Worm (Caenorhabditis elegans) whole organism, L3 larva: Measurements from ENCODE around the gene xbx-5.

ENCODE experiments used
- ZK546.5 ChIP-seq: sonication (generic microtip); optimal IDR thresholded peaks from 2 replicates; lab custom pipeline; 2017; ENCODE audit warnings: missing biosample characterization, missing genetic modification characterization
- aly-2 ChIP-seq: fragments of 150-350 bp; optimal IDR thresholded peaks from 2 replicates; lab custom pipeline; 2014; ENCODE audit warnings: missing biosample characterization, missing genetic modification characterization
- ama-1 ChIP-seq: fragments of 150-350 bp; optimal IDR thresholded peaks from 2 replicates; lab custom pipeline; 2018
- ceh-28 ChIP-seq: fragments of 150-350 bp; optimal IDR thresholded peaks from 2 replicates; lab custom pipeline; 2014; ENCODE audit warnings: missing biosample characterization, missing genetic modification reagents, missing genetic modification characterization
- ceh-82 ChIP-seq: fragments of 150-350 bp; optimal IDR thresholded peaks from 2 replicates; lab custom pipeline; 2014; ENCODE audit warnings: missing biosample characterization, missing genetic modification characterization
- ceh-9 ChIP-seq: sonication (generic microtip); optimal IDR thresholded peaks from 2 replicates; lab custom pipeline; 2018; ENCODE audit warnings: missing biosample characterization, missing genetic modification characterization
- daf-12 ChIP-seq: fragments of 150-350 bp; optimal IDR thresholded peaks from 2 replicates; lab custom pipeline; 2014; ENCODE audit warnings: missing biosample characterization, missing genetic modification reagents, missing genetic modification characterization
- egl-27 ChIP-seq: sonication (generic microtip); optimal IDR thresholded peaks from 4 replicates; lab custom pipeline; 2017; ENCODE audit warnings: missing biosample characterization, missing genetic modification reagents, missing genetic modification characterization
- egl-5 ChIP-seq: fragments of 150-350 bp; optimal IDR thresholded peaks from 2 replicates; lab custom pipeline; 2017; ENCODE audit warnings: missing biosample characterization, missing genetic modification reagents, missing genetic modification characterization, inconsistent platforms
- elt-1 ChIP-seq: fragments of 150-350 bp; optimal IDR thresholded peaks from 2 replicates; lab custom pipeline; 2014; ENCODE audit warnings: missing biosample characterization, missing genetic modification characterization
- elt-2 ChIP-seq: sonication (generic microtip); optimal IDR thresholded peaks from 2 replicates; lab custom pipeline; 2016; ENCODE audit warnings: missing genetic modification reagents, mild to moderate bottlenecking, missing genetic modification characterization, missing compliant biosample characterization
- elt-3 ChIP-seq, 3 experiments: fragments of 150-350 bp in 1 of 3; sonication (generic microtip) in 2 of 3; optimal IDR thresholded peaks; 2 replicates in 2 of 3; 4 replicates in 1 of 3; lab custom pipeline; 2014 to 2017; ENCODE audit warnings: missing biosample characterization in 3 of 3, missing genetic modification characterization in 3 of 3
- eor-1 ChIP-seq, 2 experiments: fragments of 150-350 bp; optimal IDR thresholded peaks; 2 replicates each; lab custom pipeline; 2014 to 2018; ENCODE audit warnings: missing biosample characterization in 2 of 2, missing genetic modification characterization in 2 of 2
- fkh-10 ChIP-seq: sonication (generic microtip); optimal IDR thresholded peaks from 2 replicates; lab custom pipeline; 2017; ENCODE audit warnings: missing biosample characterization, missing genetic modification reagents, missing genetic modification characterization
- fkh-2 ChIP-seq: fragments of 150-350 bp; optimal IDR thresholded peaks from 2 replicates; lab custom pipeline; 2014; ENCODE audit warnings: missing biosample characterization, missing genetic modification reagents, missing genetic modification characterization
- fos-1 ChIP-seq: fragments of 150-350 bp; optimal IDR thresholded peaks from 2 replicates; lab custom pipeline; 2014; ENCODE audit warnings: missing biosample characterization, missing genetic modification characterization
- hmg-11 ChIP-seq: sonication (generic microtip); optimal IDR thresholded peaks from 2 replicates; lab custom pipeline; 2016; ENCODE audit warnings: missing genetic modification characterization, missing compliant biosample characterization
- jun-1 ChIP-seq: fragments of 150-350 bp; optimal IDR thresholded peaks from 2 replicates; lab custom pipeline; 2014; ENCODE audit warnings: missing biosample characterization, missing genetic modification reagents, missing genetic modification characterization
- lin-15B ChIP-seq: fragments of 150-350 bp; optimal IDR thresholded peaks from 2 replicates; lab custom pipeline; 2014; ENCODE audit warnings: missing biosample characterization, missing genetic modification characterization
- lin-39 ChIP-seq: fragments of 150-350 bp; optimal IDR thresholded peaks from 2 replicates; lab custom pipeline; 2018; ENCODE audit warnings: missing biosample characterization, missing genetic modification reagents, missing genetic modification characterization
- nfya-1 ChIP-seq: sonication (generic microtip); optimal IDR thresholded peaks from 2 replicates; lab custom pipeline; 2017; ENCODE audit warnings: missing genetic modification characterization, mild to moderate bottlenecking, missing compliant biosample characterization, antibody characterized with exemption, moderate library complexity; ENCODE audit not compliant: insufficient read depth
- nhr-11 ChIP-seq: fragments of 150-350 bp; optimal IDR thresholded peaks from 2 replicates; lab custom pipeline; 2014; ENCODE audit warnings: missing biosample characterization, missing genetic modification characterization
- nhr-12 ChIP-seq: fragments of 150-350 bp; optimal IDR thresholded peaks from 2 replicates; lab custom pipeline; 2014; ENCODE audit warnings: missing biosample characterization, missing genetic modification characterization
- nhr-23 ChIP-seq: fragments of 150-350 bp; optimal IDR thresholded peaks from 2 replicates; lab custom pipeline; 2014; ENCODE audit warnings: missing biosample characterization, missing genetic modification reagents, missing genetic modification characterization
- nhr-237 ChIP-seq: fragments of 150-350 bp; optimal IDR thresholded peaks from 2 replicates; lab custom pipeline; 2014; ENCODE audit warnings: missing biosample characterization, missing genetic modification characterization
- nhr-25 ChIP-seq: sonication (generic microtip); optimal IDR thresholded peaks from 2 replicates; lab custom pipeline; 2017; ENCODE audit warnings: missing biosample characterization, missing genetic modification characterization
- nhr-43 ChIP-seq: sonication (generic microtip); optimal IDR thresholded peaks from 2 replicates; lab custom pipeline; 2016; ENCODE audit warnings: mild to moderate bottlenecking, missing genetic modification characterization, missing compliant biosample characterization; ENCODE audit not compliant: poor library complexity, severe bottlenecking
- nhr-67 ChIP-seq: fragments of 150-350 bp; optimal IDR thresholded peaks from 2 replicates; lab custom pipeline; 2014; ENCODE audit warnings: missing biosample characterization, missing genetic modification characterization
- nhr-76 ChIP-seq: fragments of 150-350 bp; sonication (generic microtip); optimal IDR thresholded peaks from 5 replicates; lab custom pipeline; 2014; ENCODE audit warnings: missing biosample characterization, missing genetic modification characterization
- pha-4 ChIP-seq: fragments of 150-350 bp; optimal IDR thresholded peaks from 2 replicates; lab custom pipeline; 2014; ENCODE audit warnings: missing biosample characterization, missing genetic modification reagents, missing genetic modification characterization
- pqm-1 ChIP-seq: fragments of 150-350 bp; optimal IDR thresholded peaks from 2 replicates; lab custom pipeline; 2017; ENCODE audit warnings: missing biosample characterization, missing genetic modification characterization, inconsistent platforms
- sea-2 ChIP-seq: fragments of 150-350 bp; sonication (generic microtip); optimal IDR thresholded peaks from 4 replicates; lab custom pipeline; 2014; ENCODE audit warnings: missing biosample characterization, missing genetic modification reagents, missing genetic modification characterization
- snpc-4 ChIP-seq: fragments of 150-350 bp; optimal IDR thresholded peaks from 2 replicates; lab custom pipeline; 2014; ENCODE audit warnings: missing biosample characterization, missing genetic modification characterization
- tbx-2 ChIP-seq: sonication (generic microtip); optimal IDR thresholded peaks from 2 replicates; lab custom pipeline; 2016; ENCODE audit warnings: mild to moderate bottlenecking, missing genetic modification characterization, missing compliant biosample characterization
- unc-39 ChIP-seq: sonication (generic microtip); optimal IDR thresholded peaks from 4 replicates; lab custom pipeline; 2017; ENCODE audit warnings: missing biosample characterization, missing genetic modification characterization
- unc-62 ChIP-seq: fragments of 150-350 bp; sonication (generic microtip); optimal IDR thresholded peaks from 4 replicates; lab custom pipeline; 2014; ENCODE audit warnings: missing biosample characterization, missing genetic modification reagents, missing genetic modification characterization
- zag-1 ChIP-seq: fragments of 150-350 bp; optimal IDR thresholded peaks from 2 replicates; lab custom pipeline; 2014; ENCODE audit warnings: missing biosample characterization, missing genetic modification characterization
- ztf-11 ChIP-seq: fragments of 150-350 bp; optimal IDR thresholded peaks from 2 replicates; lab custom pipeline; 2014; ENCODE audit warnings: missing biosample characterization, missing genetic modification characterization
- ztf-4 ChIP-seq: fragments of 150-350 bp; optimal IDR thresholded peaks from 2 replicates; lab custom pipeline; 2014; ENCODE audit warnings: missing biosample characterization, missing genetic modification characterization

The xbx-5 gene

DNA sequence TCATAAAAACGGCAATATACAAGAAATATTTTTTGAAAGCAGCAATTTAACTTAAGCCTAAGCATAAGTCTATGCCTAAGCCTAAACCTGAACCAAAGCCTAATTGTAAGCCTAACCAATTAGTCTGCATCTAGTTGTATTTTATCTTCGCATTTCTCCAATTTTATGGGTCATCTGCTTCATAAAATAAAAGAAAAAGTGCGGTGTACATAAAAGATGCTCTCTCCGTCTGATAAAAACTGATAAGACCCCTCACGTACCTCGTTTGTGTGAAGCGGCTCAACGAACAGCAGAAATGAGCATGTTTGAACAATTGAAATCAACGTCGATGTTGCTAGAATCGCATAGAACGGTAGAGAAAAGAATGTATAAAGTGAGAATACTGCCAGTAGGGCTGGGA is 19.2 kb downstream of the xbx-5 start:
- no peak for TF ChIP-seq nhr-25 (tag; lab: Kevin White, UChicago)
- peak; percentile 64 for TF ChIP-seq elt-2 (tag; lab: Kevin White, UChicago)
- no peak for TF ChIP-seq nhr-67 (tag; lab: Kevin White, UChicago)
- TF ChIP-seq pha-4: peak; percentile 14
- TF ChIP-seq pqm-1 (tag; lab: Kevin White, UChicago): peak; percentile 53
- TF ChIP-seq hmg-11 (tag; lab: Kevin White, UChicago): no peak
- no peak for TF ChIP-seq ama-1 (lab: Kevin White, UChicago)
- TF ChIP-seq, all 47 proteins: peak for 3

DNA sequence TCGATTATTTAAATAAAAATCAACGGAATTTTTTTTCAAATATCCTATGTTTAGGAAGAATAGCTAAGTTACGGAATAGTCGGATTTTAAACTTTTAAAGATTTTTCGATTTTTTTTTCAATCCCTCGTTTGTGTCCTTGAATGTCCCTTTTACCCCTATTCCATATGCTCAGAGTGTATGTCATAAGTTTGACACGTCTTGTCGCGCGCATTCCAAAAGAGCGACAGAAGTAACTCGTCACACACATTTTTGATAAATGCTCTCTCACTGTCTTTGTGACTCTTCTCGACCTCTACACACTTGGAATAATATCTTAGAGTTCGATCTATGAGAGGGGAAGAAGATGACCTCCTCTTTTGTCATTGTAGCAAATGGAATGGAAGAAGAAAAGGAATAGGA is 20.4 kb downstream of the xbx-5 start:
- no peak for TF ChIP-seq egl-5 (tag; lab: Kevin White, UChicago)
- no peak for TF ChIP-seq snpc-4 (tag; lab: Kevin White, UChicago)
- TF ChIP-seq elt-1 (tag; lab: Kevin White, UChicago): peak; percentile 49
- peak; percentile 30 for TF ChIP-seq lin-39
- no peak for TF ChIP-seq unc-39 (tag; lab: Kevin White, UChicago)
- no peak for TF ChIP-seq nhr-12 (tag; lab: Kevin White, UChicago)

ce11 chrIII:3782853-3783252 is 21.4 kb downstream of the xbx-5 start:
- no peak for TF ChIP-seq fkh-10 (GFP tag; lab: Kevin White, UChicago)
- TF ChIP-seq lin-39: peak; percentile 19
- no peak for TF ChIP-seq ztf-11 (tag; lab: Kevin White, UChicago)
- peak; percentile 50 for TF ChIP-seq nhr-11 (tag; lab: Kevin White, UChicago)
- TF ChIP-seq tbx-2 (tag; lab: Kevin White, UChicago): no peak
- TF ChIP-seq eor-1 (tag; optimal IDR thresholded peaks at IDR 0.05; lab: Kevin White, UChicago): no peak
- TF ChIP-seq nfya-1: peak; percentile 61
- no peak for TF ChIP-seq nhr-76 (tag; lab: Kevin White, UChicago)
- no peak for TF ChIP-seq ZK546.5 (tag; lab: Kevin White, UChicago)
- no peak for TF ChIP-seq sea-2
- no peak for TF ChIP-seq ceh-28 (tag; lab: Kevin White, UChicago)
- TF ChIP-seq egl-27 (tag; lab: Kevin White, UChicago): no peak
- TF ChIP-seq, all 47 proteins: peak for 3

ce11 chrIII:3781827-3782226 is 22.4 kb downstream of the xbx-5 start:
- TF ChIP-seq eor-1 (tag; optimal IDR thresholded peaks at IDR 0.05; lab: Kevin White, UChicago): no peak
- peak; percentile 28 for TF ChIP-seq nfya-1
- TF ChIP-seq lin-39: no peak
- no peak for TF ChIP-seq ceh-82 (tag; lab: Kevin White, UChicago)
- TF ChIP-seq pqm-1 (tag; lab: Kevin White, UChicago): no peak
- TF ChIP-seq fos-1 (tag; lab: Kevin White, UChicago): no peak
- peak; percentile 55 for TF ChIP-seq egl-5 (tag; lab: Kevin White, UChicago)

ce11 chrIII:3774550-3774949 is 29.7 kb downstream of the xbx-5 start:
- TF ChIP-seq fkh-10 (GFP tag; lab: Kevin White, UChicago): no peak
- TF ChIP-seq ceh-9 (tag; lab: Kevin White, UChicago): no peak
- TF ChIP-seq nfya-1: no peak
- TF ChIP-seq nhr-25 (tag; lab: Kevin White, UChicago): peak; percentile 25
- TF ChIP-seq egl-5 (tag; lab: Kevin White, UChicago): no peak
- no peak for TF ChIP-seq nhr-237 (tag; lab: Kevin White, UChicago)
- no peak for TF ChIP-seq sea-2
- TF ChIP-seq unc-62 (GFP tag; lab: Kevin White, UChicago): peak; percentile 13
- TF ChIP-seq nhr-76 (tag; lab: Kevin White, UChicago): no peak
- no peak for TF ChIP-seq fkh-2 (tag; lab: Kevin White, UChicago)
- no peak for TF ChIP-seq nhr-11 (tag; lab: Kevin White, UChicago)
- TF ChIP-seq nhr-67 (tag; lab: Kevin White, UChicago): no peak
- no peak for TF ChIP-seq aly-2 (tag; lab: Kevin White, UChicago)
- TF ChIP-seq tbx-2 (tag; lab: Kevin White, UChicago): no peak
- TF ChIP-seq unc-39 (tag; lab: Kevin White, UChicago): no peak
- no peak for TF ChIP-seq ceh-28 (tag; lab: Kevin White, UChicago)
- no peak for TF ChIP-seq ztf-4 (tag; lab: Kevin White, UChicago)

DNA sequence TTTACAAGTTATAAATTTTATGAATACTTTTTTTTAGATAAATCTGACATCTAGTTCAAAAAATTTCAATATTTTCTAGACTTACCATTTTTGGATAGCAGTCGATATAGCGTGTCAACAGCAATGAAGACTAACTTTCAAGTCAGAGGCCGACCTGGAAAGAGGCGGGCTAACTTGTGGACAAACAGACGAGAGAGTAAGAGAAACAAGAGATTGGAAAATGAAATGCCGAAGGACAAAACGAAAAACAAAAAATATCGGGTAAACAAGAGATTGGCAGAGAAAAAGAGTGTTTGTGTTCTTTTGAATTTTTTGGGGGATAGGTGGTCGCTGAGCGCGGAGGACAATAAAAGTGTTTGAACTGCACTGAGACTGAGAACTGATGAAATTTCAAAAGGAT is 31.1 kb downstream of the xbx-5 start, which contains the start of gene lec-4:
lec-4 (minus strand) TSS at position 154 of the 400 bp plus-strand sequence.
- peak; percentile 65 for TF ChIP-seq nfya-1
- no peak for TF ChIP-seq zag-1 (tag; lab: Kevin White, UChicago)
- TF ChIP-seq nhr-23 (tag; lab: Kevin White, UChicago): peak; percentile 70
- no peak for TF ChIP-seq nhr-43
- TF ChIP-seq snpc-4 (tag; lab: Kevin White, UChicago): peak; percentile 44
- TF ChIP-seq ceh-82 (tag; lab: Kevin White, UChicago): no peak
- peak; percentile 15 for TF ChIP-seq lin-39
- peak; percentile 72 for TF ChIP-seq egl-5 (tag; lab: Kevin White, UChicago)
- peak; percentile 25 for TF ChIP-seq ceh-28 (tag; lab: Kevin White, UChicago)
- peak; percentile 97 for TF ChIP-seq pha-4
- TF ChIP-seq lin-15B (tag; lab: Kevin White, UChicago): peak; percentile 49
- TF ChIP-seq elt-1 (tag; lab: Kevin White, UChicago): peak; percentile 9
- no peak for TF ChIP-seq fkh-2 (tag; lab: Kevin White, UChicago)
- no peak for TF ChIP-seq daf-12 (tag; lab: Kevin White, UChicago)
- TF ChIP-seq aly-2 (tag; lab: Kevin White, UChicago): no peak
- TF ChIP-seq sea-2: no peak
- TF ChIP-seq nhr-25 (tag; lab: Kevin White, UChicago): peak; percentile 65
- no peak for TF ChIP-seq ama-1 (lab: Kevin White, UChicago)
- TF ChIP-seq jun-1: peak; percentile 46
- peak; percentile 55 for TF ChIP-seq hmg-11 (tag; lab: Kevin White, UChicago)
- no peak for TF ChIP-seq elt-3 (tag; optimal IDR thresholded peaks at IDR 0.05; lab: Kevin White, UChicago)
- TF ChIP-seq ztf-11 (tag; lab: Kevin White, UChicago): no peak
